Fruit fly (Drosophila melanogaster) whole organism, embryonic: Measurements from ENCODE around the gene Irk1.

Experiments used
- Ada2b ChIP-seq: fragments of 200-800 bp; sonication (Bioruptor generic); IDR thresholded peaks from 2 replicates; pipeline ENCODE4 v1.3.6; 2022; ENCODE audit warnings: missing biosample characterization, missing genetic modification characterization
- Aef1 ChIP-seq: fragments of 200-800 bp; sonication (Bioruptor generic); IDR thresholded peaks from 3 replicates; pipeline ENCODE4 v1.3.6; 2022; ENCODE audit warnings: missing biosample characterization, missing genetic modification characterization
- Antp ChIP-seq: fragments of 200-800 bp; sonication (Bioruptor generic); optimal IDR thresholded peaks from 3 replicates; lab custom pipeline; 2016; ENCODE audit warnings: missing biosample characterization, missing genetic modification characterization
- B-H2 ChIP-seq: fragments of 200-800 bp; sonication (Bioruptor generic); optimal IDR thresholded peaks from 2 replicates; lab custom pipeline; 2018; ENCODE audit warnings: missing biosample characterization, mild to moderate bottlenecking, missing genetic modification characterization
- CG10543 ChIP-seq: fragments of 200-800 bp; sonication (Bioruptor generic); optimal IDR thresholded peaks from 3 replicates; lab custom pipeline; 2017; ENCODE audit warnings: missing biosample characterization, mild to moderate bottlenecking, missing genetic modification characterization, moderate library complexity
- CG14441 ChIP-seq: fragments of 200-800 bp; sonication (Bioruptor generic); IDR thresholded peaks from 2 replicates; pipeline ENCODE4 v1.3.6; 2022; ENCODE audit warnings: missing biosample characterization, missing genetic modification characterization
- CG14965 ChIP-seq: fragments of 200-800 bp; sonication (Bioruptor generic); optimal IDR thresholded peaks from 2 replicates; lab custom pipeline; 2016; ENCODE audit warnings: missing biosample characterization, missing genetic modification characterization, borderline replicate concordance
- CG15269 ChIP-seq: fragments of 200-800 bp; sonication (Bioruptor generic); optimal IDR thresholded peaks from 2 replicates; lab custom pipeline; 2018; ENCODE audit warnings: missing biosample characterization, mild to moderate bottlenecking, missing genetic modification characterization, moderate library complexity
- CG15601 ChIP-seq: fragments of 200-800 bp; sonication (Bioruptor generic); optimal IDR thresholded peaks from 3 replicates; lab custom pipeline; 2019; ENCODE audit warnings: missing biosample characterization, mild to moderate bottlenecking, missing genetic modification characterization, moderate library complexity
- CG15696 ChIP-seq: fragments of 200-800 bp; sonication (Bioruptor generic); optimal IDR thresholded peaks from 2 replicates; lab custom pipeline; 2019; ENCODE audit warnings: missing biosample characterization, mild to moderate bottlenecking, missing genetic modification characterization, moderate library complexity
- CG18599 ChIP-seq: fragments of 200-800 bp; sonication (Bioruptor generic); optimal IDR thresholded peaks from 3 replicates; lab custom pipeline; 2017; ENCODE audit warnings: missing biosample characterization, missing genetic modification characterization, mild to moderate bottlenecking, moderate library complexity, missing genetic modification reagents
- CG18619 ChIP-seq: fragments of 200-800 bp; sonication (Bioruptor generic); optimal IDR thresholded peaks from 3 replicates; lab custom pipeline; 2017; ENCODE audit warnings: missing biosample characterization, mild to moderate bottlenecking, missing genetic modification characterization
- CG3065 ChIP-seq: fragments of 200-800 bp; sonication (Bioruptor generic); optimal IDR thresholded peaks from 2 replicates; lab custom pipeline; 2016; ENCODE audit warnings: missing biosample characterization, missing genetic modification characterization
- CG3163 ChIP-seq: fragments of 200-800 bp; sonication (Bioruptor generic); optimal IDR thresholded peaks from 3 replicates; lab custom pipeline; 2016; ENCODE audit warnings: missing biosample characterization, missing genetic modification characterization
- CG33557 ChIP-seq: fragments of 200-800 bp; sonication (Bioruptor generic); optimal IDR thresholded peaks from 2 replicates; lab custom pipeline; 2019; ENCODE audit warnings: missing biosample characterization, mild to moderate bottlenecking, missing genetic modification characterization, moderate library complexity
- CG6654 ChIP-seq: fragments of 200-800 bp; sonication (Bioruptor generic); optimal IDR thresholded peaks from 2 replicates; lab custom pipeline; 2017; ENCODE audit warnings: missing biosample characterization, mild to moderate bottlenecking, missing genetic modification characterization
- CG6683 ChIP-seq: fragments of 200-800 bp; sonication (Bioruptor generic); optimal IDR thresholded peaks from 2 replicates; lab custom pipeline; 2017; ENCODE audit warnings: missing biosample characterization, mild to moderate bottlenecking, missing genetic modification characterization, missing genetic modification reagents
- CG6813 ChIP-seq: fragments of 200-800 bp; sonication (Bioruptor generic); optimal IDR thresholded peaks from 2 replicates; lab custom pipeline; 2017; ENCODE audit warnings: missing biosample characterization, missing genetic modification characterization, mild to moderate bottlenecking, moderate library complexity, missing genetic modification reagents
- CG7745 ChIP-seq: fragments of 200-800 bp; sonication (Bioruptor generic); optimal IDR thresholded peaks from 2 replicates; lab custom pipeline; 2018; ENCODE audit warnings: missing biosample characterization, mild to moderate bottlenecking, missing genetic modification characterization, moderate library complexity
- CG9876 ChIP-seq: fragments of 200-800 bp; sonication (Bioruptor generic); optimal IDR thresholded peaks from 2 replicates; lab custom pipeline; 2016; ENCODE audit warnings: missing biosample characterization, missing genetic modification characterization
- D ChIP-seq, 2 experiments: fragments of 200-800 bp in 1 of 2; fragments of >200 bp in 1 of 2; sonication (Bioruptor generic) in 1 of 2; optimal IDR thresholded peaks; 2 replicates in 1 of 2; 3 replicates in 1 of 2; lab custom pipeline; 2017; ENCODE audit warnings: mild to moderate bottlenecking in 1 of 2, missing biosample characterization in 1 of 2, missing genetic modification characterization in 1 of 2, missing genetic modification reagents in 1 of 2
- Dref ChIP-seq: fragments of 200-800 bp; sonication (Bioruptor generic); IDR thresholded peaks from 2 replicates; pipeline ENCODE4 v1.3.6; 2022; ENCODE audit warnings: missing biosample characterization, missing genetic modification characterization
- Fer1 ChIP-seq: fragments of 200-800 bp; sonication (Bioruptor generic); optimal IDR thresholded peaks from 2 replicates; lab custom pipeline; 2017; ENCODE audit warnings: missing biosample characterization, mild to moderate bottlenecking, missing genetic modification characterization
- H2.0 ChIP-seq: fragments of 200-800 bp; sonication (Bioruptor generic); IDR thresholded peaks from 2 replicates; pipeline ENCODE4 v1.3.6; 2022; ENCODE audit warnings: missing biosample characterization, missing genetic modification characterization
- HLHmδ ChIP-seq: fragments of 200-800 bp; sonication (Bioruptor generic); optimal IDR thresholded peaks from 2 replicates; lab custom pipeline; 2018; ENCODE audit warnings: missing biosample characterization, mild to moderate bottlenecking, missing genetic modification characterization, moderate library complexity
- MTF-1 ChIP-seq: fragments of 200-800 bp; sonication (Bioruptor generic); optimal IDR thresholded peaks from 2 replicates; lab custom pipeline; 2018; ENCODE audit warnings: missing biosample characterization, mild to moderate bottlenecking, missing genetic modification characterization, borderline replicate concordance
- Myb ChIP-seq: fragments of 200-800 bp; sonication (Bioruptor generic); optimal IDR thresholded peaks from 2 replicates; lab custom pipeline; 2016; ENCODE audit warnings: missing biosample characterization, missing genetic modification characterization
- Side ChIP-seq: fragments of 200-800 bp; sonication (Bioruptor generic); optimal IDR thresholded peaks from 2 replicates; lab custom pipeline; 2016; ENCODE audit warnings: missing biosample characterization, missing genetic modification characterization
- Sox102F ChIP-seq: fragments of 200-800 bp; sonication (Bioruptor generic); optimal IDR thresholded peaks from 2 replicates; lab custom pipeline; 2018; ENCODE audit warnings: missing biosample characterization, mild to moderate bottlenecking, missing genetic modification characterization, moderate library complexity
- Tbp ChIP-seq: fragments of >200 bp; optimal IDR thresholded peaks from 2 replicates; lab custom pipeline; 2018; ENCODE audit warnings: missing biosample characterization, missing genetic modification characterization
- Xbp1 ChIP-seq: fragments of 200-800 bp; sonication (Bioruptor generic); optimal IDR thresholded peaks from 3 replicates; lab custom pipeline; 2016; ENCODE audit warnings: missing biosample characterization, mild to moderate bottlenecking, missing genetic modification characterization
- ato ChIP-seq: fragments of 200-800 bp; sonication (Bioruptor generic); IDR thresholded peaks from 2 replicates; pipeline ENCODE4 v1.3.6; 2022; ENCODE audit warnings: missing biosample characterization, missing genetic modification characterization; ENCODE audit not compliant: partially characterized antibody
- chinmo ChIP-seq: fragments of 200-800 bp; sonication (Bioruptor generic); IDR thresholded peaks from 4 replicates; pipeline ENCODE4 v1.3.6; 2022; ENCODE audit warnings: missing biosample characterization, missing genetic modification characterization; ENCODE audit not compliant: partially characterized antibody
- crp ChIP-seq, 2 experiments: fragments of 200-800 bp; sonication (Bioruptor generic); optimal IDR thresholded peaks; 2 replicates in 1 of 2; 3 replicates in 1 of 2; lab custom pipeline; 2017; ENCODE audit warnings: missing biosample characterization in 2 of 2, missing genetic modification characterization in 2 of 2, mild to moderate bottlenecking in 1 of 2, moderate library complexity in 1 of 2
- ham ChIP-seq: fragments of 200-800 bp; sonication (Bioruptor generic); IDR thresholded peaks from 2 replicates; pipeline ENCODE4 v1.3.6; 2022; ENCODE audit warnings: missing biosample characterization, missing genetic modification characterization
- hkb ChIP-seq, 2 experiments: fragments of 200-800 bp in 1 of 2; fragments of >200 bp in 1 of 2; sonication (Bioruptor generic) in 1 of 2; IDR thresholded peaks in 1 of 2; optimal IDR thresholded peaks in 1 of 2; 2 replicates each; pipeline versions ENCODE4 v1.3.6 to Lab custom; 2017 to 2022; ENCODE audit warnings: missing biosample characterization in 1 of 2, missing genetic modification characterization in 1 of 2
- hth ChIP-seq: fragments of >200 bp; optimal IDR thresholded peaks from 2 replicates; lab custom pipeline; 2017; ENCODE audit warnings: inconsistent platforms
- ken ChIP-seq: fragments of 200-800 bp; sonication (Bioruptor generic); IDR thresholded peaks from 3 replicates; pipeline ENCODE4 v1.3.6; 2022; ENCODE audit warnings: missing biosample characterization, missing genetic modification characterization
- knrl ChIP-seq: fragments of 200-800 bp; sonication (Bioruptor generic); IDR thresholded peaks from 3 replicates; pipeline ENCODE4 v1.3.6; 2022; ENCODE audit warnings: missing biosample characterization, missing genetic modification characterization; ENCODE audit not compliant: partially characterized antibody
- lilli ChIP-seq: fragments of 200-800 bp; sonication (Bioruptor generic); optimal IDR thresholded peaks from 3 replicates; lab custom pipeline; 2016; ENCODE audit warnings: missing biosample characterization, missing genetic modification characterization
- lov ChIP-seq, 2 experiments: fragments of 200-800 bp in 1 of 2; fragments of >200 bp in 1 of 2; sonication (Bioruptor generic) in 1 of 2; IDR thresholded peaks in 1 of 2; optimal IDR thresholded peaks in 1 of 2; 2 replicates in 1 of 2; 3 replicates in 1 of 2; pipeline versions ENCODE4 v1.3.6 to Lab custom; 2017 to 2022; ENCODE audit warnings: missing biosample characterization in 1 of 2, missing genetic modification characterization in 1 of 2
- nerfin-2 ChIP-seq: fragments of 200-800 bp; sonication (Bioruptor generic); IDR thresholded peaks from 2 replicates; pipeline ENCODE4 v1.3.6; 2022; ENCODE audit warnings: missing biosample characterization, missing genetic modification characterization; ENCODE audit not compliant: partially characterized antibody
- nmo ChIP-seq: fragments of 200-800 bp; sonication (Bioruptor generic); optimal IDR thresholded peaks from 2 replicates; lab custom pipeline; 2018; ENCODE audit warnings: missing biosample characterization, mild to moderate bottlenecking, missing genetic modification characterization, moderate library complexity
- phol ChIP-seq: fragments of 200-800 bp; sonication (Bioruptor generic); optimal IDR thresholded peaks from 3 replicates; lab custom pipeline; 2018; ENCODE audit warnings: missing biosample characterization, mild to moderate bottlenecking, missing genetic modification characterization, moderate library complexity
- sna ChIP-seq: fragments of 200-800 bp; sonication (Bioruptor generic); IDR thresholded peaks from 2 replicates; pipeline ENCODE4 v1.3.6; 2022; ENCODE audit warnings: missing biosample characterization, missing genetic modification characterization; ENCODE audit not compliant: partially characterized antibody
- sug ChIP-seq: fragments of 200-800 bp; optimal IDR thresholded peaks from 2 replicates; lab custom pipeline; 2019; ENCODE audit warnings: missing biosample characterization, mild to moderate bottlenecking, missing genetic modification characterization, moderate library complexity
- tin ChIP-seq: fragments of 200-800 bp; sonication (Bioruptor generic); optimal IDR thresholded peaks from 3 replicates; lab custom pipeline; 2016; ENCODE audit warnings: missing biosample characterization, missing genetic modification characterization

Gene Irk1

dm6 chr3R:23176445-23177087 lies 8.4 kb downstream of the Irk1 start:
- no peak for TF ChIP-seq knrl
- peak; percentile 27 for TF ChIP-seq CG18619
- TF ChIP-seq CG18599, result peak; percentile 80
- no peak for TF ChIP-seq ato (GFP tag; lab: Robert Waterston, UW)
- no peak for TF ChIP-seq nmo (GFP tag; lab: Kevin White, UChicago)
- no peak for TF ChIP-seq D (optimal IDR thresholded peaks at IDR 0.05; lab: Kevin White, UChicago)
- peak; percentile 2 for TF ChIP-seq D (GFP tag; optimal IDR thresholded peaks at IDR 0.05; lab: Kevin White, UChicago)
- TF ChIP-seq CG7745, result no peak
- TF ChIP-seq CG14441 (GFP tag; lab: Robert Waterston, UW), result 0 out of 2 replicates have a peak, but pooled peaks have one; percentile 45
- TF ChIP-seq sug (tag; lab: Kevin White, UChicago), result peak; percentile 37
- no peak for TF ChIP-seq Tbp
- TF ChIP-seq crp (GFP tag; optimal IDR thresholded peaks at IDR 0.05; lab: Kevin White, UChicago), result no peak
- TF ChIP-seq Dref (GFP tag; lab: Robert Waterston, UW), result no peak
- TF ChIP-seq CG14965, result peak; percentile 41
- TF ChIP-seq chinmo (GFP tag; lab: Robert Waterston, UW), result no peak
- TF ChIP-seq Xbp1 (GFP tag; lab: Kevin White, UChicago), result no peak
- TF ChIP-seq phol (tag; lab: Kevin White, UChicago), result no peak
- TF ChIP-seq CG15269 (tag; lab: Kevin White, UChicago), result peak; percentile 13
- TF ChIP-seq CG15696 (tag; lab: Kevin White, UChicago), result peak; percentile 3
- no peak for TF ChIP-seq sna
- peak; percentile 67 for TF ChIP-seq MTF-1 (GFP tag; lab: Kevin White, UChicago)
- no peak for TF ChIP-seq H2.0 (GFP tag; lab: Robert Waterston, UW)
- peak; percentile 24 for TF ChIP-seq Side
- TF ChIP-seq Myb, result peak; percentile 16
- TF ChIP-seq ham (GFP tag; lab: Robert Waterston, UW), result no peak
- peak; percentile 49 for TF ChIP-seq B-H2 (GFP tag; lab: Kevin White, UChicago)
- TF ChIP-seq Ada2b (GFP tag; lab: Robert Waterston, UW), result no peak
- no peak for TF ChIP-seq lilli
- peak; percentile 65 for TF ChIP-seq CG6813 (GFP tag; lab: Kevin White, UChicago)
- TF ChIP-seq ken (GFP tag; lab: Robert Waterston, UW), result no peak
- TF ChIP-seq HLHmδ, result peak; percentile 36
- no peak for TF ChIP-seq CG33557 (GFP tag; lab: Kevin White, UChicago)
- no peak for TF ChIP-seq CG3065 (GFP tag; lab: Kevin White, UChicago)
- no peak for TF ChIP-seq lov (optimal IDR thresholded peaks at IDR 0.05; lab: Kevin White, UChicago)
- TF ChIP-seq lov (GFP tag; IDR thresholded peaks at IDR 0.05; lab: Robert Waterston, UW), result peak; percentile 64; the same call in 1 of the 3 replicates
- peak; percentile 44 for TF ChIP-seq CG15601 (tag; lab: Kevin White, UChicago)
- TF ChIP-seq Antp (GFP tag; lab: Kevin White, UChicago), result no peak
- peak; percentile 80 for TF ChIP-seq Fer1 (GFP tag; lab: Kevin White, UChicago)
- TF ChIP-seq Sox102F (GFP tag; lab: Kevin White, UChicago), result peak; percentile 20
- TF ChIP-seq hth (lab: Kevin White, UChicago), result no peak
- TF ChIP-seq nerfin-2, result no peak
- no peak for TF ChIP-seq CG6654 (GFP tag; lab: Kevin White, UChicago)
- TF ChIP-seq CG9876, result no peak
- peak; percentile 56 for TF ChIP-seq CG6683 (GFP tag; lab: Kevin White, UChicago)
- TF ChIP-seq tin (GFP tag; lab: Kevin White, UChicago), result no peak
- peak; percentile 64 for TF ChIP-seq CG10543 (GFP tag; lab: Kevin White, UChicago)
- no peak for TF ChIP-seq hkb (optimal IDR thresholded peaks at IDR 0.05; lab: Kevin White, UChicago)
- peak; percentile 49; the same call in 1 of the 2 replicates for TF ChIP-seq hkb (GFP tag; IDR thresholded peaks at IDR 0.05; lab: Robert Waterston, UW)
- no peak for TF ChIP-seq CG3163 (GFP tag; lab: Kevin White, UChicago)
- TF ChIP-seq Aef1 (GFP tag; lab: Robert Waterston, UW), result no peak
